Fruit fly (Drosophila melanogaster) whole organism, embryonic: ENCODE data around the gene galla-2.

Experiments
- Ada2b ChIP-seq: fragments of 200-800 bp; sonication (Bioruptor generic); IDR thresholded peaks from 2 replicates; pipeline ENCODE4 v1.3.6; 2022; ENCODE audit warnings: missing biosample characterization, missing genetic modification characterization
- Blimp-1 ChIP-seq: fragments of 200-800 bp; sonication (Bioruptor generic); optimal IDR thresholded peaks from 3 replicates; lab custom pipeline; 2018; ENCODE audit warnings: missing biosample characterization, missing genetic modification characterization, mild to moderate bottlenecking, moderate library complexity, missing genetic modification reagents
- CG10267 ChIP-seq: fragments of 200-800 bp; sonication (Bioruptor generic); optimal IDR thresholded peaks from 2 replicates; lab custom pipeline; 2018; ENCODE audit warnings: missing biosample characterization, mild to moderate bottlenecking, missing genetic modification characterization, moderate library complexity
- CG10959 ChIP-seq: fragments of 200-800 bp; sonication (Bioruptor generic); IDR thresholded peaks from 2 replicates; pipeline ENCODE4 v1.3.6; 2022; ENCODE audit warnings: missing biosample characterization, missing genetic modification characterization
- CG10979 ChIP-seq: fragments of 200-800 bp; sonication (Bioruptor generic); optimal IDR thresholded peaks from 2 replicates; lab custom pipeline; 2018; ENCODE audit warnings: missing biosample characterization, mild to moderate bottlenecking, missing genetic modification characterization, moderate library complexity
- CG11504 ChIP-seq: fragments of 200-800 bp; sonication (Bioruptor generic); optimal IDR thresholded peaks from 3 replicates; lab custom pipeline; 2019; ENCODE audit warnings: missing biosample characterization, mild to moderate bottlenecking, missing genetic modification characterization, moderate library complexity
- CG14014 ChIP-seq: fragments of 200-800 bp; sonication (Bioruptor generic); IDR thresholded peaks from 2 replicates; pipeline ENCODE4 v1.3.6; 2022; ENCODE audit warnings: missing biosample characterization, missing genetic modification characterization
- CG17359 ChIP-seq: fragments of 200-800 bp; sonication (Bioruptor generic); optimal IDR thresholded peaks from 3 replicates; lab custom pipeline; 2018; ENCODE audit warnings: missing biosample characterization, mild to moderate bottlenecking, missing genetic modification characterization, moderate library complexity
- CG2116 ChIP-seq: fragments of 200-800 bp; sonication (Bioruptor generic); optimal IDR thresholded peaks from 3 replicates; lab custom pipeline; 2018; ENCODE audit warnings: missing biosample characterization, mild to moderate bottlenecking, missing genetic modification characterization
- CG2712 ChIP-seq: fragments of 200-800 bp; optimal IDR thresholded peaks from 3 replicates; lab custom pipeline; 2019; ENCODE audit warnings: missing biosample characterization, mild to moderate bottlenecking, missing genetic modification characterization, moderate library complexity
- CG33557 ChIP-seq: fragments of 200-800 bp; sonication (Bioruptor generic); optimal IDR thresholded peaks from 2 replicates; lab custom pipeline; 2019; ENCODE audit warnings: missing biosample characterization, mild to moderate bottlenecking, missing genetic modification characterization, moderate library complexity
- CG3847 ChIP-seq: fragments of 200-800 bp; sonication (Bioruptor generic); IDR thresholded peaks from 2 replicates; pipeline ENCODE4 v1.3.6; 2022; ENCODE audit warnings: missing biosample characterization, missing genetic modification characterization
- CG7271 ChIP-seq: fragments of 200-800 bp; sonication (Bioruptor generic); optimal IDR thresholded peaks from 2 replicates; lab custom pipeline; 2018; ENCODE audit warnings: missing biosample characterization, mild to moderate bottlenecking, missing genetic modification characterization, moderate library complexity
- CG8924 ChIP-seq: fragments of 200-800 bp; optimal IDR thresholded peaks from 3 replicates; lab custom pipeline; 2019; ENCODE audit warnings: missing biosample characterization, mild to moderate bottlenecking, missing genetic modification characterization, moderate library complexity
- Drgx ChIP-seq: fragments of 200-800 bp; sonication (Bioruptor generic); IDR thresholded peaks from 2 replicates; pipeline ENCODE4 v1.3.6; 2022; ENCODE audit warnings: missing biosample characterization, missing genetic modification characterization
- Ets65A ChIP-seq: fragments of 200-800 bp; sonication (Bioruptor generic); peaks from one replicate; lab custom pipeline; 2016; ENCODE audit warnings: missing biosample characterization, missing genetic modification characterization
- Fer1 ChIP-seq: fragments of 200-800 bp; sonication (Bioruptor generic); optimal IDR thresholded peaks from 2 replicates; lab custom pipeline; 2017; ENCODE audit warnings: missing biosample characterization, mild to moderate bottlenecking, missing genetic modification characterization
- HLH3B ChIP-seq: fragments of 200-800 bp; sonication (Bioruptor generic); IDR thresholded peaks from 2 replicates; pipeline ENCODE4 v1.3.6; 2022; ENCODE audit warnings: missing biosample characterization, missing genetic modification characterization
- Hr3 ChIP-seq: fragments of 200-800 bp; sonication (Bioruptor generic); optimal IDR thresholded peaks from 3 replicates; lab custom pipeline; 2016; ENCODE audit warnings: missing biosample characterization, missing genetic modification characterization
- Hr78 ChIP-seq, 2 experiments: fragments of 200-800 bp in 1 of 2; fragments of >200 bp in 1 of 2; sonication (Bioruptor generic) in 1 of 2; optimal IDR thresholded peaks; 2 replicates each; lab custom pipeline; 2017 to 2019; ENCODE audit warnings: missing biosample characterization in 2 of 2, missing genetic modification characterization in 2 of 2, mild to moderate bottlenecking in 1 of 2, moderate library complexity in 1 of 2
- Med ChIP-seq: fragments of 200-800 bp; sonication (Bioruptor generic); peaks from one replicate; lab custom pipeline; 2016; ENCODE audit warnings: missing biosample characterization, missing genetic modification characterization, mild to moderate bottlenecking, inconsistent platforms, moderate library complexity
- PHDP ChIP-seq: fragments of 200-800 bp; sonication (Bioruptor generic); optimal IDR thresholded peaks from 3 replicates; lab custom pipeline; 2018; ENCODE audit warnings: missing biosample characterization, mild to moderate bottlenecking, missing genetic modification characterization, moderate library complexity
- Sin3A ChIP-seq: fragments of >200 bp; optimal IDR thresholded peaks from 2 replicates; lab custom pipeline; 2018
- Tbp ChIP-seq: fragments of >200 bp; optimal IDR thresholded peaks from 2 replicates; lab custom pipeline; 2018; ENCODE audit warnings: missing biosample characterization, missing genetic modification characterization
- Xrp1 ChIP-seq: fragments of 200-800 bp; sonication (Bioruptor generic); IDR thresholded peaks from 2 replicates; pipeline ENCODE4 v1.3.6; 2022; ENCODE audit warnings: missing biosample characterization, missing genetic modification characterization
- ap ChIP-seq: fragments of 200-800 bp; sonication (Bioruptor generic); IDR thresholded peaks from 2 replicates; pipeline ENCODE4 v1.3.6; 2022; ENCODE audit warnings: missing biosample characterization, missing genetic modification characterization
- bsh ChIP-seq, 2 experiments: fragments of 200-800 bp; sonication (Bioruptor generic); optimal IDR thresholded peaks; 2 replicates each; lab custom pipeline; 2017 to 2018; ENCODE audit warnings: mild to moderate bottlenecking in 2 of 2, missing biosample characterization in 2 of 2, missing genetic modification characterization in 2 of 2, moderate library complexity in 1 of 2
- cas ChIP-seq: fragments of 200-800 bp; sonication (Bioruptor generic); IDR thresholded peaks from 2 replicates; pipeline ENCODE4 v1.3.6; 2022; ENCODE audit warnings: missing biosample characterization, missing genetic modification characterization
- chm ChIP-seq: fragments of 200-800 bp; sonication (Bioruptor generic); IDR thresholded peaks from 2 replicates; pipeline ENCODE4 v1.3.6; 2022; ENCODE audit warnings: missing biosample characterization, missing genetic modification characterization
- ci ChIP-seq: fragments of 200-800 bp; sonication (Bioruptor generic); IDR thresholded peaks from 3 replicates; pipeline ENCODE4 v1.3.6; 2022; ENCODE audit warnings: missing biosample characterization, missing genetic modification characterization
- dan ChIP-seq: fragments of 200-800 bp; sonication (Bioruptor generic); IDR thresholded peaks from 2 replicates; pipeline ENCODE4 v1.3.6; 2022; ENCODE audit warnings: missing biosample characterization, missing genetic modification characterization
- disco-r ChIP-seq: fragments of 200-800 bp; sonication (Bioruptor generic); optimal IDR thresholded peaks from 2 replicates; lab custom pipeline; 2016; ENCODE audit warnings: missing biosample characterization, missing genetic modification characterization
- dmrt99B ChIP-seq: fragments of 200-800 bp; sonication (Bioruptor generic); optimal IDR thresholded peaks from 2 replicates; lab custom pipeline; 2018; ENCODE audit warnings: missing biosample characterization, mild to moderate bottlenecking, missing genetic modification characterization, moderate library complexity
- gem ChIP-seq: fragments of 200-800 bp; sonication (Bioruptor generic); optimal IDR thresholded peaks from 2 replicates; lab custom pipeline; 2019; ENCODE audit warnings: missing biosample characterization, mild to moderate bottlenecking, missing genetic modification characterization, moderate library complexity
- hkb ChIP-seq, 2 experiments: fragments of 200-800 bp in 1 of 2; fragments of >200 bp in 1 of 2; sonication (Bioruptor generic) in 1 of 2; IDR thresholded peaks in 1 of 2; optimal IDR thresholded peaks in 1 of 2; 2 replicates each; pipeline versions ENCODE4 v1.3.6 to Lab custom; 2017 to 2022; ENCODE audit warnings: missing biosample characterization in 1 of 2, missing genetic modification characterization in 1 of 2
- jing ChIP-seq: fragments of 200-800 bp; sonication (Bioruptor generic); optimal IDR thresholded peaks from 2 replicates; lab custom pipeline; 2018; ENCODE audit warnings: missing biosample characterization, mild to moderate bottlenecking, missing genetic modification characterization
- lmd ChIP-seq: fragments of 200-800 bp; sonication (Bioruptor generic); IDR thresholded peaks from 2 replicates; pipeline ENCODE4 v1.3.6; 2022; ENCODE audit warnings: missing biosample characterization, missing genetic modification characterization
- nau ChIP-seq: fragments of 200-800 bp; sonication (Bioruptor generic); optimal IDR thresholded peaks from 3 replicates; lab custom pipeline; 2017; ENCODE audit warnings: missing biosample characterization, mild to moderate bottlenecking, missing genetic modification characterization, missing genetic modification reagents
- nmo ChIP-seq: fragments of 200-800 bp; sonication (Bioruptor generic); optimal IDR thresholded peaks from 2 replicates; lab custom pipeline; 2018; ENCODE audit warnings: missing biosample characterization, mild to moderate bottlenecking, missing genetic modification characterization, moderate library complexity
- odd ChIP-seq: fragments of 200-800 bp; sonication (Bioruptor generic); optimal IDR thresholded peaks from 2 replicates; lab custom pipeline; 2017; ENCODE audit warnings: missing biosample characterization, mild to moderate bottlenecking, missing genetic modification characterization
- phol ChIP-seq: fragments of 200-800 bp; sonication (Bioruptor generic); optimal IDR thresholded peaks from 3 replicates; lab custom pipeline; 2018; ENCODE audit warnings: missing biosample characterization, mild to moderate bottlenecking, missing genetic modification characterization, moderate library complexity
- sens ChIP-seq: fragments of 200-800 bp; sonication (Bioruptor generic); peaks from one replicate; lab custom pipeline; 2016; ENCODE audit warnings: missing biosample characterization, missing genetic modification characterization
- sqz ChIP-seq: fragments of 200-800 bp; sonication (Bioruptor generic); optimal IDR thresholded peaks from 3 replicates; lab custom pipeline; 2018; ENCODE audit warnings: missing biosample characterization, mild to moderate bottlenecking, missing genetic modification characterization
- toy ChIP-seq: fragments of 200-800 bp; sonication (Bioruptor generic); IDR thresholded peaks from 2 replicates; pipeline ENCODE4 v1.3.6; 2022; ENCODE audit warnings: missing biosample characterization, missing genetic modification characterization
- vvl ChIP-seq: fragments of 200-800 bp; sonication (Bioruptor generic); IDR thresholded peaks from 2 replicates; pipeline ENCODE4 v1.3.6; 2022; ENCODE audit warnings: missing biosample characterization, missing genetic modification characterization

The galla-2 gene

dm6 chr3L:10904770-10905169, 22.1 kb downstream of the galla-2 start:
- TF ChIP-seq CG10979 (tag; lab: Kevin White, UChicago) (peak; percentile 20), sens (peak; percentile 45), CG3847 (GFP tag; lab: Robert Waterston, UW) (no peak), chm (GFP tag; lab: Robert Waterston, UW) (no peak), CG11504 (tag; lab: Kevin White, UChicago) (peak; percentile 51), CG8924 (tag; lab: Kevin White, UChicago) (no peak), CG10267 (tag; lab: Kevin White, UChicago) (no peak), phol (tag; lab: Kevin White, UChicago) (peak; percentile 24), Hr3 (no peak), dan (GFP tag; lab: Robert Waterston, UW) (no peak), sqz (GFP tag; lab: Kevin White, UChicago) (no peak), dmrt99B (tag; lab: Kevin White, UChicago) (peak; percentile 25), CG2116 (GFP tag; lab: Kevin White, UChicago) (no peak), toy (GFP tag; lab: Robert Waterston, UW) (no peak), HLH3B (GFP tag; lab: Robert Waterston, UW) (0 out of 2 replicates have a peak, but pooled peaks have one; percentile 41), Fer1 (GFP tag; lab: Kevin White, UChicago) (no peak), ap (GFP tag; lab: Robert Waterston, UW) (no peak), Ada2b (GFP tag; lab: Robert Waterston, UW) (peak; percentile 24; the same call in 1 of the 2 replicates), Xrp1 (GFP tag; lab: Robert Waterston, UW) (peak; percentile 34; the same call in 1 of the 2 replicates), PHDP (no peak), Blimp-1 (GFP tag; lab: Kevin White, UChicago) (peak; percentile 15), nmo (GFP tag; lab: Kevin White, UChicago) (peak; percentile 9), odd (GFP tag; lab: Kevin White, UChicago) (no peak), cas (GFP tag; lab: Robert Waterston, UW) (no peak), gem (tag; lab: Kevin White, UChicago) (peak; percentile 25), vvl (GFP tag; lab: Robert Waterston, UW) (0 out of 2 replicates have a peak, but pooled peaks have one; percentile 14), jing (no peak), CG17359 (tag; lab: Kevin White, UChicago) (peak; percentile 11), Hr78 (GFP tag; optimal IDR thresholded peaks at IDR 0.05; lab: Kevin White, UChicago) (no peak), CG2712 (tag; lab: Kevin White, UChicago) (peak; percentile 11), hkb (optimal IDR thresholded peaks at IDR 0.05; lab: Kevin White, UChicago) (no peak), hkb (GFP tag; IDR thresholded peaks at IDR 0.05; lab: Robert Waterston, UW) (peak; percentile 34; the same call in 1 of the 2 replicates), disco-r (GFP tag; lab: Kevin White, UChicago) (no peak), CG14014 (GFP tag; lab: Robert Waterston, UW) (no peak), CG7271 (tag; lab: Kevin White, UChicago) (no peak), CG10959 (GFP tag; lab: Robert Waterston, UW) (no peak)

dm6 chr3L:10909612-10910011, 26.9 kb downstream of the galla-2 start:
- TF ChIP-seq sens = peak; percentile 20
- no peak for TF ChIP-seq Sin3A (lab: Kevin White, UChicago)

- TF ChIP-seq Med = peak; percentile 3
- peak; percentile 3 for TF ChIP-seq sens
- 0 out of 3 replicates have a peak, but pooled peaks have one; percentile 19 for TF ChIP-seq ci (GFP tag; lab: Robert Waterston, UW)
- TF ChIP-seq nau (GFP tag; lab: Kevin White, UChicago) = no peak
- peak; percentile 17; the same call in 1 of the 2 replicates for TF ChIP-seq lmd
- TF ChIP-seq Drgx (GFP tag; lab: Robert Waterston, UW) = peak; percentile 88
- TF ChIP-seq Ets65A (GFP tag; lab: Kevin White, UChicago) = peak; percentile 32
- TF ChIP-seq CG33557 (GFP tag; lab: Kevin White, UChicago) = no peak
- peak in 1 of 2 experiments; percentile 14 for TF ChIP-seq bsh (GFP tag; optimal IDR thresholded peaks at IDR 0.05; lab: Kevin White, UChicago)
- no peak for TF ChIP-seq Tbp (GFP tag; lab: Kevin White, UChicago)
These were observed 30.5 kb downstream of the galla-2 start for dm6 chr3L:10913214-10913613.
